Fruit fly (Drosophila melanogaster) whole organism, wandering third instar larva: ENCODE measurements around the gene Creld.

Experiments used
- Abd-B ChIP-seq: fragments of >200 bp; optimal IDR thresholded peaks from 2 replicates; lab custom pipeline; 2017; ENCODE audit warnings: missing biosample characterization, missing genetic modification characterization
- CG32264 ChIP-seq: fragments of 200-800 bp; sonication (Bioruptor generic); optimal IDR thresholded peaks from 2 replicates; lab custom pipeline; 2016; ENCODE audit warnings: missing biosample characterization, missing genetic modification characterization
- CrebA ChIP-seq: fragments of 200-800 bp; sonication (Bioruptor generic); optimal IDR thresholded peaks from 2 replicates; lab custom pipeline; 2016; ENCODE audit warnings: missing biosample characterization, mild to moderate bottlenecking, missing genetic modification characterization, borderline replicate concordance
- Dfd ChIP-seq: fragments of >200 bp; optimal IDR thresholded peaks from 2 replicates; lab custom pipeline; 2017; ENCODE audit warnings: missing biosample characterization, missing genetic modification characterization
- Dif ChIP-seq: fragments of 200-275, 200-300 bp; sonication (Bioruptor generic); optimal IDR thresholded peaks from 2 replicates; lab custom pipeline; 2018; ENCODE audit warnings: missing biosample characterization, missing genetic modification characterization; ENCODE audit not compliant: partially characterized antibody
- GATAd ChIP-seq: sonication (Bioruptor generic); optimal IDR thresholded peaks from 2 replicates; lab custom pipeline; 2016; ENCODE audit warnings: missing biosample characterization, missing genetic modification characterization
- HLH106 ChIP-seq: fragments of 200-800 bp; optimal IDR thresholded peaks from 3 replicates; lab custom pipeline; 2019; ENCODE audit warnings: missing biosample characterization, mild to moderate bottlenecking, missing genetic modification characterization, moderate library complexity
- Hnf4 ChIP-seq: fragments of 200-800 bp; sonication (Bioruptor generic); optimal IDR thresholded peaks from 2 replicates; lab custom pipeline; 2016; ENCODE audit warnings: missing biosample characterization, mild to moderate bottlenecking, missing genetic modification characterization
- Hr78 ChIP-seq: fragments of >200 bp; optimal IDR thresholded peaks from 2 replicates; lab custom pipeline; 2017; ENCODE audit warnings: missing biosample characterization, missing genetic modification characterization
- Hr83 ChIP-seq: fragments of 200-300 bp; sonication (Bioruptor generic); optimal IDR thresholded peaks from 2 replicates; lab custom pipeline; 2016; ENCODE audit warnings: missing biosample characterization, mild to moderate bottlenecking, missing genetic modification characterization, moderate library complexity; ENCODE audit not compliant: poor library complexity, severe bottlenecking
- Jra ChIP-seq: sonication (Bioruptor generic); optimal IDR thresholded peaks from 2 replicates; lab custom pipeline; 2016; ENCODE audit warnings: missing biosample characterization, missing genetic modification characterization
- Mio ChIP-seq: sonication (Bioruptor generic); optimal IDR thresholded peaks from 2 replicates; lab custom pipeline; 2016; ENCODE audit warnings: missing biosample characterization, missing genetic modification characterization
- Myc ChIP-seq: fragments of >200 bp; optimal IDR thresholded peaks from 2 replicates; lab custom pipeline; 2017
- OdsH ChIP-seq: fragments of 200-800 bp; sonication (Bioruptor generic); optimal IDR thresholded peaks from 2 replicates; lab custom pipeline; 2016; ENCODE audit warnings: missing biosample characterization, mild to moderate bottlenecking, missing genetic modification characterization
- Rel ChIP-seq, 2 experiments: fragments of 200-800 bp; sonication (Bioruptor generic) in 1 of 2; optimal IDR thresholded peaks; 2 replicates in 1 of 2; 3 replicates in 1 of 2; lab custom pipeline; 2016 to 2019; ENCODE audit warnings: mild to moderate bottlenecking in 2 of 2, missing biosample characterization in 2 of 2, missing genetic modification characterization in 2 of 2, moderate library complexity in 1 of 2
- Sp1 ChIP-seq: fragments of 200-800 bp; sonication (Bioruptor generic); optimal IDR thresholded peaks from 3 replicates; lab custom pipeline; 2019; ENCODE audit warnings: missing biosample characterization, mild to moderate bottlenecking, missing genetic modification characterization, moderate library complexity
- Vsx2 ChIP-seq: fragments of 200-300, 225-300 bp; sonication (Bioruptor generic); optimal IDR thresholded peaks from 2 replicates; lab custom pipeline; 2018; ENCODE audit warnings: missing biosample characterization, missing genetic modification characterization; ENCODE audit not compliant: partially characterized antibody
- br ChIP-seq: fragments of 200-800 bp; sonication (Bioruptor generic); optimal IDR thresholded peaks from 2 replicates; lab custom pipeline; 2016; ENCODE audit warnings: missing biosample characterization, missing genetic modification characterization
- brk ChIP-seq: fragments of 200-800 bp; sonication (Bioruptor generic); optimal IDR thresholded peaks from 2 replicates; lab custom pipeline; 2016; ENCODE audit warnings: missing biosample characterization, mild to moderate bottlenecking, missing genetic modification characterization
- dmrt93B ChIP-seq: fragments of 200-800 bp; sonication (Bioruptor generic); optimal IDR thresholded peaks from 2 replicates; lab custom pipeline; 2018; ENCODE audit warnings: missing biosample characterization, mild to moderate bottlenecking, missing genetic modification characterization
- dsf ChIP-seq: sonication (Bioruptor generic); optimal IDR thresholded peaks from 2 replicates; lab custom pipeline; 2016; ENCODE audit warnings: missing biosample characterization, missing genetic modification characterization, borderline replicate concordance
- ey ChIP-seq: fragments of 200-800 bp; sonication (Bioruptor generic); optimal IDR thresholded peaks from 2 replicates; lab custom pipeline; 2016; ENCODE audit warnings: missing biosample characterization, missing genetic modification characterization
- foxo ChIP-seq, 2 experiments: fragments of 200-800 bp; sonication (Bioruptor generic); optimal IDR thresholded peaks; 2 replicates in 1 of 2; 3 replicates in 1 of 2; lab custom pipeline; 2016 to 2017; ENCODE audit warnings: missing biosample characterization in 2 of 2, missing genetic modification characterization in 2 of 2
- fru ChIP-seq: fragments of 200-800 bp; sonication (Bioruptor generic); optimal IDR thresholded peaks from 3 replicates; lab custom pipeline; 2016; ENCODE audit warnings: missing biosample characterization, mild to moderate bottlenecking, missing genetic modification characterization
- h ChIP-seq: fragments of 200-800 bp; sonication (Bioruptor generic); optimal IDR thresholded peaks from 3 replicates; lab custom pipeline; 2016; ENCODE audit warnings: missing biosample characterization, mild to moderate bottlenecking, missing genetic modification characterization
- jim ChIP-seq: fragments of 175-275, 200-325 bp; sonication (Bioruptor generic); optimal IDR thresholded peaks from 2 replicates; lab custom pipeline; 2016; ENCODE audit warnings: missing biosample characterization, mild to moderate bottlenecking, missing genetic modification characterization
- lola ChIP-seq: fragments of >200 bp; optimal IDR thresholded peaks from 2 replicates; lab custom pipeline; 2017; ENCODE audit warnings: missing biosample characterization, missing genetic modification characterization
- pan ChIP-seq: fragments of >200 bp; optimal IDR thresholded peaks from 2 replicates; lab custom pipeline; 2017
- psq ChIP-seq: fragments of 200-800 bp; sonication (Bioruptor generic); optimal IDR thresholded peaks from 3 replicates; lab custom pipeline; 2017; ENCODE audit warnings: missing biosample characterization, mild to moderate bottlenecking, missing genetic modification characterization, moderate library complexity
- rgr ChIP-seq: fragments of 200-800 bp; sonication (Bioruptor generic); optimal IDR thresholded peaks from 3 replicates; lab custom pipeline; 2016; ENCODE audit warnings: missing biosample characterization, mild to moderate bottlenecking, missing genetic modification characterization
- sage ChIP-seq: fragments of 200-800 bp; sonication (Bioruptor generic); optimal IDR thresholded peaks from 2 replicates; lab custom pipeline; 2016; ENCODE audit warnings: missing biosample characterization, mild to moderate bottlenecking, missing genetic modification characterization
- sv ChIP-seq: fragments of 200-800 bp; sonication (Bioruptor generic); optimal IDR thresholded peaks from 3 replicates; lab custom pipeline; 2016; ENCODE audit warnings: missing biosample characterization, missing genetic modification characterization
- tai ChIP-seq: sonication (Bioruptor generic); optimal IDR thresholded peaks from 2 replicates; lab custom pipeline; 2016; ENCODE audit warnings: missing biosample characterization, missing genetic modification characterization
- usp ChIP-seq: fragments of >200 bp; optimal IDR thresholded peaks from 2 replicates; lab custom pipeline; 2017; ENCODE audit warnings: missing biosample characterization, missing genetic modification characterization
- woc ChIP-seq: sonication (Bioruptor generic); optimal IDR thresholded peaks from 2 replicates; lab custom pipeline; 2016; ENCODE audit warnings: missing biosample characterization, mild to moderate bottlenecking, missing genetic modification characterization

Gene Creld

DNA sequence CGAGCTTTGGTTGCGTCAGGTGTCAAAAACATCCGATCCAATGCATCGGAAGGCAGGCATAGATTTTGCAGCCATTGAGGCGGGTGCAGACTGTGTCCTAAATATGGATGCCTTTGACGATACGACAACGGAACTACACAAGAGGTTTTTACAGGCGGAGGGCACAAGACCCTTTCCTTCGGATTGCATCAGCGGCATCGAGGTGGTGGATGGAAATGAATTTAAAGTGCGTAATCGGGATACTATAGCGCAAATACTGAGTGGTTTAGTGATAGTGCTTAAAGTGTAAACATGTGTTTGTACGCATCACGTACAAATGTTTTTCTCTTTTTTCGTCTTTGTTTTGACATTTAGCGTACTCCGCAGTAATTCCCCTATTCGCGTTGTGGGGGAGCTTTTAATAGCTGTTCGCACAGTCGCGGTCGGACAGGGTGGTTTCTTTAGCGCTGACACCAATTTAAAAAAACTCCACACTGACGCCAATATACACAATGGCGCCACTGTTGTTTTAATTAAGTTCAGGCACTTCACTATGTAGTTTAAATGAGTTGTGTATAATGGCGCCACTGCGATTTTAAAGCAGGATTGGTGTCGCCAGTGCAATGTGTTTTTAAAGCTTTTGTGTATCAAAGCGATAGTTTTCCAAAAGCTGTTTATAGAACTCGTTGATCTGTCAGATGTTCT is 29.3 kb upstream of the Creld start:
- TF ChIP-seq Dfd (GFP tag; lab: Kevin White, UChicago): no peak
- peak; percentile 3 for TF ChIP-seq br
- no peak for TF ChIP-seq lola (GFP tag; lab: Kevin White, UChicago)
- no peak for TF ChIP-seq Jra (GFP tag; lab: Kevin White, UChicago)
- peak; percentile 79 for TF ChIP-seq fru (GFP tag; lab: Kevin White, UChicago)
- peak; percentile 19 for TF ChIP-seq ey (GFP tag; lab: Kevin White, UChicago)
- peak; percentile 69 for TF ChIP-seq tai (GFP tag; lab: Kevin White, UChicago)
- TF ChIP-seq psq: peak; percentile 94
- peak; percentile 45 for TF ChIP-seq sv (GFP tag; lab: Kevin White, UChicago)
- TF ChIP-seq dsf (GFP tag; lab: Kevin White, UChicago): no peak
- TF ChIP-seq Dif: no peak
- TF ChIP-seq Hnf4: peak; percentile 64
- no peak for TF ChIP-seq dmrt93B (GFP tag; lab: Kevin White, UChicago)
- TF ChIP-seq jim (GFP tag; lab: Kevin White, UChicago): no peak
- peak; percentile 32 for TF ChIP-seq h (GFP tag; lab: Kevin White, UChicago)
- TF ChIP-seq Vsx2: no peak
- peak; percentile 33 for TF ChIP-seq OdsH
- TF ChIP-seq brk (GFP tag; lab: Kevin White, UChicago): peak; percentile 65
- TF ChIP-seq sage (GFP tag; lab: Kevin White, UChicago): no peak
- no peak for TF ChIP-seq woc (GFP tag; lab: Kevin White, UChicago)
- no peak for TF ChIP-seq GATAd (GFP tag; lab: Kevin White, UChicago)
- TF ChIP-seq Rel (GFP tag; optimal IDR thresholded peaks at IDR 0.05; lab: Kevin White, UChicago): no peak
- peak; percentile 89 for TF ChIP-seq Rel (tag; optimal IDR thresholded peaks at IDR 0.05; lab: Kevin White, UChicago)
- no peak for TF ChIP-seq Abd-B
- no peak for TF ChIP-seq pan (lab: Kevin White, UChicago)
- no peak for TF ChIP-seq Hr78 (GFP tag; lab: Kevin White, UChicago)
- TF ChIP-seq CrebA: no peak
- peak in 1 of 2 experiments; percentile 57 for TF ChIP-seq foxo (GFP tag; optimal IDR thresholded peaks at IDR 0.05; lab: Kevin White, UChicago)
- no peak for TF ChIP-seq Mio (GFP tag; lab: Kevin White, UChicago)
- TF ChIP-seq rgr (GFP tag; lab: Kevin White, UChicago): peak; percentile 49
- no peak for TF ChIP-seq CG32264 (GFP tag; lab: Kevin White, UChicago)
- peak; percentile 76 for TF ChIP-seq Hr83 (GFP tag; lab: Kevin White, UChicago)
- peak; percentile 5 for TF ChIP-seq HLH106 (tag; lab: Kevin White, UChicago)
- TF ChIP-seq Myc (lab: Kevin White, UChicago): peak; percentile 80

DNA sequence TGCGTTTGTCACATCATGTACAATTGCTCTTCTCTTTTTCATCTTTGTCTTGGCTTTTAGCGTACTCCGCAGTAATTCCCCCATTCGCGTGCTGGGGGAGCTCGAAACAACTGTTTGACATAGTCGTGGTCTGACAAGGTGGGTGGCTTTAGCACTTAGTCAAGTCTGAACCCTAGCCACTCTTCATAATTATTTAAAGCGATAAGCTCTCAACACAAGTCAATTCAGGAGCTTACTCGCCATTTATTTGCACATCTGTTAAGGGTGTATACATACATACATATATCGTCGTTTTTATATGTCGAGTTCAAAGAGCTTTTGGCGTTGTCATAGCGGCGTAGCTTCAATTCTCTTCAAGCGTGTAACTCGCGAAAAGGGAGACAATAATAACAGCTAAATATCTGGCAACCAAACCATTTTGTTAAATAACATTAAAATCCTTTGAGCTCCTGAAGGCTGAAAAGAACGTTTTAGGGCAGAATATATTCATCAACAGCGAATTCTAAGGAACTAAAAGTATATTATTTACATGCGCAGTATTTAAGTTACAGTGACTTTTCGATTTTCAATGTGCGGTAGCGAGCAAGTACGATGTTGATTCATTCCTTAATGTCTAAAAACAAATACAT is 28.3 kb upstream of the Creld start:
- TF ChIP-seq Hnf4: peak; percentile 4
- peak; percentile 55 for TF ChIP-seq Rel (GFP tag; optimal IDR thresholded peaks at IDR 0.05; lab: Kevin White, UChicago)
- peak; percentile 81 for TF ChIP-seq Rel (tag; optimal IDR thresholded peaks at IDR 0.05; lab: Kevin White, UChicago)
- TF ChIP-seq Mio (GFP tag; lab: Kevin White, UChicago): no peak
- no peak for TF ChIP-seq Sp1

DNA sequence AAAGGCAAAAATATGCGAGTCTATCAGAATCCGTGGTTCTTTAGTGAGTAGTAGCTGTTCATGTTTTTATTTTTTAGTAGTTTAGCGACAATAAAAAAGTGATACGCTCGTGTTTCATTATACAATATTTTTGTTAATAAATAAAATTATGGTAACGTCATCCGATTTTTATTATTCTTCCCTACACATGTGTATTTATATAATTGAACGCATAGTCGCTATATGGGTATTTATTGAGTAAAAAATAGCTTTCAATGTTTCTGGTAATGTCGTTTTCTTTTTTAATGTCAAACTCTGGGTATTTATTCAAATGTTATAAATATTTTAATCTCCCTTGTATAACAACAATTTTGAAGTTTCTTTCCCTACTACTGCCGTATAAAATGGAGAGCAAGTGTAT is 26.1 kb upstream of the Creld start, which contains the start of gene CG11374:
CG11374 (plus strand) TSS at position 301 of the 400 bp plus-strand sequence.
- TF ChIP-seq Mio (GFP tag; lab: Kevin White, UChicago): no peak
- TF ChIP-seq Hr83 (GFP tag; lab: Kevin White, UChicago): no peak
- no peak for TF ChIP-seq jim (GFP tag; lab: Kevin White, UChicago)
- no peak for TF ChIP-seq Hnf4
- no peak for TF ChIP-seq usp (GFP tag; lab: Kevin White, UChicago)
- no peak for TF ChIP-seq rgr (GFP tag; lab: Kevin White, UChicago)
